Fruit fly (Drosophila melanogaster) whole organism, embryonic: Measurements from ENCODE around the gene Dsp1.

Source experiments
- Antp ChIP-seq: fragments of 200-800 bp; sonication (Bioruptor generic); optimal IDR thresholded peaks from 3 replicates; lab custom pipeline; 2016; ENCODE audit warnings: missing biosample characterization, missing genetic modification characterization
- Bteb2 ChIP-seq: fragments of 200-800 bp; sonication (Bioruptor generic); optimal IDR thresholded peaks from 2 replicates; lab custom pipeline; 2016; ENCODE audit warnings: missing biosample characterization, missing genetic modification characterization
- C15 ChIP-seq: fragments of 200-800 bp; sonication (Bioruptor generic); IDR thresholded peaks from 3 replicates; pipeline ENCODE4 v1.3.6; 2022; ENCODE audit warnings: missing biosample characterization, missing genetic modification characterization
- CG10979 ChIP-seq: fragments of 200-800 bp; sonication (Bioruptor generic); optimal IDR thresholded peaks from 2 replicates; lab custom pipeline; 2018; ENCODE audit warnings: missing biosample characterization, mild to moderate bottlenecking, missing genetic modification characterization, moderate library complexity
- CG1233 ChIP-seq: fragments of 200-800 bp; sonication (Bioruptor generic); optimal IDR thresholded peaks from 4 replicates; lab custom pipeline; 2018; ENCODE audit warnings: missing biosample characterization, mild to moderate bottlenecking, missing genetic modification characterization
- CG15514 ChIP-seq: fragments of 200-800 bp; sonication (Bioruptor generic); optimal IDR thresholded peaks from 3 replicates; lab custom pipeline; 2017; ENCODE audit warnings: missing biosample characterization, missing genetic modification characterization, mild to moderate bottlenecking, moderate library complexity, missing genetic modification reagents
- CG15696 ChIP-seq: fragments of 200-800 bp; sonication (Bioruptor generic); optimal IDR thresholded peaks from 2 replicates; lab custom pipeline; 2019; ENCODE audit warnings: missing biosample characterization, mild to moderate bottlenecking, missing genetic modification characterization, moderate library complexity
- CG18476 ChIP-seq: fragments of 200-800 bp; sonication (Bioruptor generic); optimal IDR thresholded peaks from 2 replicates; lab custom pipeline; 2016; ENCODE audit warnings: missing biosample characterization, mild to moderate bottlenecking, missing genetic modification characterization
- CG18764 ChIP-seq: fragments of 200-800 bp; sonication (Bioruptor generic); optimal IDR thresholded peaks from 3 replicates; lab custom pipeline; 2016; ENCODE audit warnings: missing biosample characterization, missing genetic modification characterization
- CG2120 ChIP-seq: fragments of 200-800 bp; sonication (Bioruptor generic); optimal IDR thresholded peaks from 3 replicates; lab custom pipeline; 2016; ENCODE audit warnings: missing biosample characterization, missing genetic modification characterization
- CG30020 ChIP-seq: fragments of 200-800 bp; optimal IDR thresholded peaks from 2 replicates; lab custom pipeline; 2019; ENCODE audit warnings: missing biosample characterization, mild to moderate bottlenecking, missing genetic modification characterization, moderate library complexity
- CG30403 ChIP-seq: fragments of 200-800 bp; sonication (Bioruptor generic); optimal IDR thresholded peaks from 3 replicates; lab custom pipeline; 2016; ENCODE audit warnings: missing biosample characterization, missing genetic modification characterization
- CG31388 ChIP-seq: fragments of 200-800 bp; sonication (Bioruptor generic); optimal IDR thresholded peaks from 2 replicates; lab custom pipeline; 2016; ENCODE audit warnings: missing biosample characterization, missing genetic modification characterization
- CG33557 ChIP-seq: fragments of 200-800 bp; sonication (Bioruptor generic); optimal IDR thresholded peaks from 2 replicates; lab custom pipeline; 2019; ENCODE audit warnings: missing biosample characterization, mild to moderate bottlenecking, missing genetic modification characterization, moderate library complexity
- CG4282 ChIP-seq: fragments of 200-800 bp; sonication (Bioruptor generic); optimal IDR thresholded peaks from 2 replicates; lab custom pipeline; 2016; ENCODE audit warnings: missing biosample characterization, missing genetic modification characterization
- CG7987 ChIP-seq: fragments of 200-800 bp; sonication (Bioruptor generic); optimal IDR thresholded peaks from 2 replicates; lab custom pipeline; 2018; ENCODE audit warnings: missing biosample characterization, mild to moderate bottlenecking, missing genetic modification characterization, moderate library complexity
- CG8089 ChIP-seq: fragments of 200-800 bp; sonication (Bioruptor generic); optimal IDR thresholded peaks from 3 replicates; lab custom pipeline; 2016; ENCODE audit warnings: missing biosample characterization, missing genetic modification characterization
- Deaf1 ChIP-seq: fragments of 200-800 bp; optimal IDR thresholded peaks from 3 replicates; lab custom pipeline; 2019; ENCODE audit warnings: missing biosample characterization, mild to moderate bottlenecking, missing genetic modification characterization, moderate library complexity
- Dll ChIP-seq: fragments of 200-800 bp; sonication (Bioruptor generic); IDR thresholded peaks from 4 replicates; pipeline ENCODE4 v1.3.6; 2022; ENCODE audit warnings: missing biosample characterization, missing genetic modification characterization; ENCODE audit not compliant: partially characterized antibody
- Elba2 ChIP-seq: fragments of 200-800 bp; sonication (Bioruptor generic); optimal IDR thresholded peaks from 3 replicates; lab custom pipeline; 2016; ENCODE audit warnings: missing biosample characterization, missing genetic modification characterization
- Fer2 ChIP-seq: fragments of 200-800 bp; sonication (Bioruptor generic); optimal IDR thresholded peaks from 2 replicates; lab custom pipeline; 2018; ENCODE audit warnings: missing biosample characterization, mild to moderate bottlenecking, missing genetic modification characterization, moderate library complexity
- HLH54F ChIP-seq: fragments of 200-800 bp; sonication (Bioruptor generic); optimal IDR thresholded peaks from 3 replicates; lab custom pipeline; 2016; ENCODE audit warnings: missing biosample characterization, missing genetic modification characterization
- HLHmδ ChIP-seq: fragments of 200-800 bp; sonication (Bioruptor generic); optimal IDR thresholded peaks from 2 replicates; lab custom pipeline; 2018; ENCODE audit warnings: missing biosample characterization, mild to moderate bottlenecking, missing genetic modification characterization, moderate library complexity
- MTF-1 ChIP-seq: fragments of 200-800 bp; sonication (Bioruptor generic); optimal IDR thresholded peaks from 2 replicates; lab custom pipeline; 2018; ENCODE audit warnings: missing biosample characterization, mild to moderate bottlenecking, missing genetic modification characterization, borderline replicate concordance
- Med ChIP-seq: fragments of 200-800 bp; sonication (Bioruptor generic); peaks from one replicate; lab custom pipeline; 2016; ENCODE audit warnings: missing biosample characterization, missing genetic modification characterization, mild to moderate bottlenecking, inconsistent platforms, moderate library complexity
- Mes4 ChIP-seq: fragments of 200-800 bp; sonication (Bioruptor generic); optimal IDR thresholded peaks from 2 replicates; lab custom pipeline; 2016; ENCODE audit warnings: missing biosample characterization, missing genetic modification characterization
- Nf-YC ChIP-seq: fragments of 200-800 bp; optimal IDR thresholded peaks from 3 replicates; lab custom pipeline; 2019; ENCODE audit warnings: missing biosample characterization, mild to moderate bottlenecking, missing genetic modification characterization, moderate library complexity
- NfI ChIP-seq: fragments of 200-800 bp; sonication (Bioruptor generic); optimal IDR thresholded peaks from 3 replicates; lab custom pipeline; 2018; ENCODE audit warnings: missing biosample characterization, mild to moderate bottlenecking, missing genetic modification characterization, moderate library complexity
- Sin3A ChIP-seq: fragments of >200 bp; optimal IDR thresholded peaks from 2 replicates; lab custom pipeline; 2018
- Sox100B ChIP-seq: fragments of 200-800 bp; sonication (Bioruptor generic); optimal IDR thresholded peaks from 3 replicates; lab custom pipeline; 2018; ENCODE audit warnings: missing biosample characterization, mild to moderate bottlenecking, missing genetic modification characterization
- Ssrp ChIP-seq: fragments of 200-800 bp; sonication (Bioruptor generic); optimal IDR thresholded peaks from 2 replicates; lab custom pipeline; 2018; ENCODE audit warnings: missing biosample characterization, mild to moderate bottlenecking, missing genetic modification characterization, moderate library complexity
- YL-1 ChIP-seq: fragments of 200-800 bp; sonication (Bioruptor generic); optimal IDR thresholded peaks from 3 replicates; lab custom pipeline; 2017; ENCODE audit warnings: missing biosample characterization, mild to moderate bottlenecking, missing genetic modification characterization
- bbx ChIP-seq: fragments of 200-800 bp; sonication (Bioruptor generic); IDR thresholded peaks from 2 replicates; pipeline ENCODE4 v1.3.6; 2022; ENCODE audit warnings: missing biosample characterization, missing genetic modification characterization; ENCODE audit not compliant: partially characterized antibody
- cas ChIP-seq: fragments of 200-800 bp; sonication (Bioruptor generic); IDR thresholded peaks from 2 replicates; pipeline ENCODE4 v1.3.6; 2022; ENCODE audit warnings: missing biosample characterization, missing genetic modification characterization
- cg ChIP-seq: fragments of 200-800 bp; sonication (Bioruptor generic); optimal IDR thresholded peaks from 3 replicates; lab custom pipeline; 2019; ENCODE audit warnings: missing biosample characterization, mild to moderate bottlenecking, missing genetic modification characterization, moderate library complexity
- corto ChIP-seq: fragments of 200-800 bp; sonication (Bioruptor generic); optimal IDR thresholded peaks from 2 replicates; lab custom pipeline; 2016; ENCODE audit warnings: missing biosample characterization, mild to moderate bottlenecking, missing genetic modification characterization, moderate library complexity
- croc ChIP-seq: fragments of 200-800 bp; sonication (Bioruptor generic); conservative IDR thresholded peaks from 3 replicates; pipeline ENCODE4 v1.3.6; 2022; ENCODE audit warnings: missing biosample characterization, missing genetic modification characterization
- fd96Cb ChIP-seq: fragments of 200-800 bp; sonication (Bioruptor generic); optimal IDR thresholded peaks from 2 replicates; lab custom pipeline; 2018; ENCODE audit warnings: missing biosample characterization, mild to moderate bottlenecking, missing genetic modification characterization, moderate library complexity
- gcm2 ChIP-seq: fragments of 200-800 bp; sonication (Bioruptor generic); optimal IDR thresholded peaks from 2 replicates; lab custom pipeline; 2016; ENCODE audit warnings: missing biosample characterization, missing genetic modification characterization
- grau ChIP-seq: fragments of 200-800 bp; optimal IDR thresholded peaks from 3 replicates; lab custom pipeline; 2019; ENCODE audit warnings: missing biosample characterization, mild to moderate bottlenecking, missing genetic modification characterization, moderate library complexity
- insv ChIP-seq, 2 experiments: fragments of 200-800 bp; sonication (Bioruptor generic); optimal IDR thresholded peaks; 3 replicates each; lab custom pipeline; 2016 to 2018; ENCODE audit warnings: missing biosample characterization in 2 of 2, missing genetic modification characterization in 2 of 2
- kni ChIP-seq: fragments of 200-800 bp; sonication (Bioruptor generic); optimal IDR thresholded peaks from 3 replicates; lab custom pipeline; 2017; ENCODE audit warnings: mild to moderate bottlenecking, missing biosample characterization, missing genetic modification reagents, missing genetic modification characterization
- lmd ChIP-seq: fragments of 200-800 bp; sonication (Bioruptor generic); IDR thresholded peaks from 2 replicates; pipeline ENCODE4 v1.3.6; 2022; ENCODE audit warnings: missing biosample characterization, missing genetic modification characterization
- luna ChIP-seq: fragments of 200-800 bp; sonication (Bioruptor generic); optimal IDR thresholded peaks from 2 replicates; lab custom pipeline; 2016; ENCODE audit warnings: missing biosample characterization, missing genetic modification characterization
- mirr ChIP-seq: fragments of 200-800 bp; sonication (Bioruptor generic); optimal IDR thresholded peaks from 3 replicates; lab custom pipeline; 2018; ENCODE audit warnings: missing biosample characterization, mild to moderate bottlenecking, missing genetic modification characterization
- nmo ChIP-seq: fragments of 200-800 bp; sonication (Bioruptor generic); optimal IDR thresholded peaks from 2 replicates; lab custom pipeline; 2018; ENCODE audit warnings: missing biosample characterization, mild to moderate bottlenecking, missing genetic modification characterization, moderate library complexity
- pzg ChIP-seq: fragments of 200-800 bp; sonication (Bioruptor generic); optimal IDR thresholded peaks from 3 replicates; lab custom pipeline; 2018; ENCODE audit warnings: missing biosample characterization, mild to moderate bottlenecking, missing genetic modification characterization, moderate library complexity
- sens ChIP-seq: fragments of 200-800 bp; sonication (Bioruptor generic); peaks from one replicate; lab custom pipeline; 2016; ENCODE audit warnings: missing biosample characterization, missing genetic modification characterization
- sug ChIP-seq: fragments of 200-800 bp; optimal IDR thresholded peaks from 2 replicates; lab custom pipeline; 2019; ENCODE audit warnings: missing biosample characterization, mild to moderate bottlenecking, missing genetic modification characterization, moderate library complexity

Dsp1 gene

dm6 chrX:16318858-16319557, 14.4 kb upstream of the Dsp1 start (continued):
- TF ChIP-seq Mes4 (GFP tag; lab: Kevin White, UChicago) (peak; percentile 17), Ssrp (tag; lab: Kevin White, UChicago) (no peak), cg (GFP tag; lab: Kevin White, UChicago) (peak; percentile 97), Elba2 (GFP tag; lab: Kevin White, UChicago) (peak; percentile 75), Deaf1 (peak; percentile 39), Sox100B (GFP tag; lab: Kevin White, UChicago) (no peak), pzg (GFP tag; lab: Kevin White, UChicago) (peak; percentile 28), CG30403 (GFP tag; lab: Kevin White, UChicago) (peak; percentile 1), HLHmδ (GFP tag; lab: Kevin White, UChicago) (peak; percentile 69), CG15514 (GFP tag; lab: Kevin White, UChicago) (peak; percentile 47), sug (tag; lab: Kevin White, UChicago) (peak; percentile 58), kni (GFP tag; lab: Kevin White, UChicago) (peak; percentile 79), Dll (GFP tag; lab: Robert Waterston, UW) (no peak), sens (peak; percentile 69), croc (no peak), Fer2 (tag; lab: Kevin White, UChicago) (no peak), Antp (no peak), Bteb2 (GFP tag; lab: Kevin White, UChicago) (no peak), gcm2 (GFP tag; lab: Kevin White, UChicago) (peak; percentile 8), Med (peak; percentile 51), corto (GFP tag; lab: Kevin White, UChicago) (peak; percentile 38), MTF-1 (GFP tag; lab: Kevin White, UChicago) (no peak), mirr (GFP tag; lab: Kevin White, UChicago) (peak; percentile 82), CG8089 (GFP tag; lab: Kevin White, UChicago) (no peak), CG10979 (no peak), CG33557 (GFP tag; lab: Kevin White, UChicago) (peak; percentile 4), HLH54F (GFP tag; lab: Kevin White, UChicago) (no peak), CG4282 (GFP tag; lab: Kevin White, UChicago) (no peak), CG31388 (GFP tag; lab: Kevin White, UChicago) (no peak), lmd (peak; percentile 28; the same call in 1 of the 2 replicates), cas (no peak), bbx (GFP tag; lab: Robert Waterston, UW) (0 out of 2 replicates have a peak, but pooled peaks have one; percentile 28), CG18476 (GFP tag; lab: Kevin White, UChicago) (no peak), CG2120 (GFP tag; lab: Kevin White, UChicago) (no peak), NfI (GFP tag; lab: Kevin White, UChicago) (no peak), Sin3A (lab: Kevin White, UChicago) (no peak), CG1233 (peak; percentile 7), luna (GFP tag; lab: Kevin White, UChicago) (no peak), CG7987 (GFP tag; lab: Kevin White, UChicago) (peak; percentile 35), C15 (GFP tag; lab: Robert Waterston, UW) (no peak), YL-1 (GFP tag; lab: Kevin White, UChicago) (peak; percentile 22), Nf-YC (tag; lab: Kevin White, UChicago) (peak; percentile 45), CG30020 (tag; lab: Kevin White, UChicago) (peak; percentile 79), insv (GFP tag; optimal IDR thresholded peaks at IDR 0.05; lab: Kevin White, UChicago) (peak in 1 of 2 experiments; percentile 83), fd96Cb (no peak), CG18764 (GFP tag; lab: Kevin White, UChicago) (no peak), CG15696 (tag; lab: Kevin White, UChicago) (peak; percentile 28), grau (tag; lab: Kevin White, UChicago) (no peak), nmo (peak; percentile 34)
